Worm (Caenorhabditis elegans): ENCODE data around the gene F56D3.1.

DNA sequence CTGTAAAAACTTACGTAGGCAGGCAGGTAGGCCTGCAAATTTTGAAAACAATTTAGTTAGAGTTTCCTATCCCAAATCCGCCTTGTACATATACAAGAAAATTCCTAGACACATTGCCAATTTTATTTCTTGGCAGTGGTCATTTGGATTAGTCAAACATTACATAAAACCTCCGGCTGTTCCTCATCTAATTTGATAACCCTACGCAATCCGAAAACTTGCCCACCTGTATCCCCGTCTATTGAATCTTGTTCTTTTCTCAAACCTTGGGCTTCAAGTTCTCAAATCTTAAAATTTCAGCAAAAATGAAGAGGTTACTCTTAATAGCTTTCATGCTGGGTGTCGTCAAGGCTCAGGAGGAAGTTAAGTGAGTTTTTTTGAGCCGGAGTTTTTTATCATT lies at the start of gene F56D3.1:
- TF ChIP-seq cog-1 (tag; optimal IDR thresholded peaks at IDR 0.05): no peak
- TF ChIP-seq flt-1 (GFP tag; IDR thresholded peaks at IDR 0.05): no peak
- no peak for TF ChIP-seq ztf-29 (GFP tag; IDR thresholded peaks at IDR 0.05)
- no peak for TF ChIP-seq ztf-23 (GFP tag; IDR thresholded peaks at IDR 0.05)
- TF ChIP-seq tab-1 (GFP tag; IDR thresholded peaks at IDR 0.05): no peak
- TF ChIP-seq ref-1 (GFP tag; conservative IDR thresholded peaks at IDR 0.05): no peak
- no peak for TF ChIP-seq T22C8.4 (GFP tag; IDR thresholded peaks at IDR 0.05)
- no peak for TF ChIP-seq med-1 (GFP tag; optimal IDR thresholded peaks at IDR 0.05; ENCODE audit: insufficient read depth)

All from whole organism, midembryonic.